Worm (Caenorhabditis elegans): Measurements from ENCODE around the gene B0285.3.

B0285.3 gene

ce11 chrIII:4349799-4350198 is 6.7 kb upstream of the B0285.3 start, which contains the start of gene B0285.6:
Gene B0285.6 (plus strand): TSS chrIII:4350099.
- TF ChIP-seq unc-62 (GFP tag; optimal IDR thresholded peaks at IDR 0.05) (no peak), tbx-2 (tag; optimal IDR thresholded peaks at IDR 0.05) (no peak), ceh-9 (tag; optimal IDR thresholded peaks at IDR 0.05) (no peak), eor-1 (tag; optimal IDR thresholded peaks at IDR 0.05) (no peak), nhr-77 (tag; optimal IDR thresholded peaks at IDR 0.05) (no peak), hmg-11 (tag; optimal IDR thresholded peaks at IDR 0.05) (no peak), ceh-28 (tag; optimal IDR thresholded peaks at IDR 0.05) (no peak), ZK546.5 (tag; optimal IDR thresholded peaks at IDR 0.05) (no peak)

ce11 chrIII:4345034-4345433 is 1.9 kb upstream of the B0285.3 start, which contains the start of gene hse-5:
Gene hse-5 (plus strand): TSS chrIII:4345334.
- no peak for TF ChIP-seq ceh-9 (tag; optimal IDR thresholded peaks at IDR 0.05)
- no peak for TF ChIP-seq nhr-76 (tag; optimal IDR thresholded peaks at IDR 0.05)

DNA sequence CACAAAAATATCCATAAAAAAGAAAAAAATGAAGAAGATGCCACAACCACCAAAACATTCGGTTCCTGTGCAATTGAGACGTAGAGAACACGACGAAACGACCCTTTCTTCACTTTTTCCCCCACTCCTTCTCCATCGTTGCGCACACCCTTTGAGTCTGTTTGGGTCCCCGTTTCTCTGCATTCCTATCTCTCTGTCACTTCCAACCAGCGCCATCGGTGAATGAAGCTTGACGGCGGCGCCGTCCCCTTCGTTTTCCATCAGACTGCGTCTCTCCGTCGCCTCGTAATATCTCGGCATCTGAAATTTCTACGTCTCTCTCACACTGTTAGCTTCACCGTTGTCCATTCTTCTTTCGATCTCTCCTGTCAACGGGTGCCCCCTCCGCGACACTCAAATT is 7.5 kb downstream of the B0285.3 start:
- TF ChIP-seq unc-39 (tag; optimal IDR thresholded peaks at IDR 0.05) (no peak), egl-5 (tag; optimal IDR thresholded peaks at IDR 0.05) (peak; percentile 40), nhr-25 (tag; optimal IDR thresholded peaks at IDR 0.05) (peak; percentile 29), lin-39 (tag; optimal IDR thresholded peaks at IDR 0.05) (peak; percentile 48), hmg-11 (tag; optimal IDR thresholded peaks at IDR 0.05) (peak; percentile 93), snpc-4 (tag; optimal IDR thresholded peaks at IDR 0.05) (peak; percentile 10), ceh-28 (tag; optimal IDR thresholded peaks at IDR 0.05) (no peak), nhr-67 (tag; optimal IDR thresholded peaks at IDR 0.05) (no peak), nfya-1 (tag; optimal IDR thresholded peaks at IDR 0.05; ENCODE audit: insufficient read depth) (peak; percentile 81), lin-15B (tag; optimal IDR thresholded peaks at IDR 0.05) (peak; percentile 13)

DNA sequence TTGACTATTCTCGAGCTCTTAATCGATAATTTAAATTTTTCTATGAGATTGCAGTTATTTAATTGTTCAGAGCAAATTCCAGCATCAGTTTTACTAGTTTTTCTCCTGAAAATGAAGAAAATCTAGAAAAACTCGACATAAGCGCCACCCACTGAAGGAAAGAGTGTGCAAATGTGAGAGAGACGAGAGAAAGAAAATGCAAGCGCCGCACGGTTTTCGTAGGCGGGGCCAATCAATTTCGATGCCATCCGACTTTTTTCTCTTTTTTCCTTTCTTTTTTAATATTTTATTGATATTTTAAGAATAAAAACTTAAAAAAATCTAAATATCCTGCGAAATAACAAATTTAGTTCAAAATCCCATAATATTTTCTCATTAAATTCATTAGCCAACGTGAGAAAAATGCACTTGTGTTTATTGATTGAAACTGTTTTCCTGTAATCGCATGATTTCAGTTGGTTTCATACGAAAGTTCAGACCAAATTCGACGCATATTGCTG is 10.5 kb downstream of the B0285.3 start, which contains the start of gene cdk-12:
Gene cdk-12 (plus strand): TSS at position 450 of the 500 bp plus-strand sequence.
- no peak for TF ChIP-seq sea-2 (GFP tag; optimal IDR thresholded peaks at IDR 0.05)
- peak; percentile 34 for TF ChIP-seq hmg-11 (tag; optimal IDR thresholded peaks at IDR 0.05)
- TF ChIP-seq nhr-23 (tag; optimal IDR thresholded peaks at IDR 0.05), result peak; percentile 16
- peak; percentile 35 for TF ChIP-seq lin-39 (tag; optimal IDR thresholded peaks at IDR 0.05)
- TF ChIP-seq nhr-25 (tag; optimal IDR thresholded peaks at IDR 0.05), result no peak
- TF ChIP-seq ceh-28 (tag; optimal IDR thresholded peaks at IDR 0.05), result peak; percentile 22
- peak; percentile 49 for TF ChIP-seq pha-4 (tag; optimal IDR thresholded peaks at IDR 0.05)
- TF ChIP-seq unc-62 (GFP tag; optimal IDR thresholded peaks at IDR 0.05), result no peak
- no peak for TF ChIP-seq elt-1 (tag; optimal IDR thresholded peaks at IDR 0.05)
- TF ChIP-seq snpc-4 (tag; optimal IDR thresholded peaks at IDR 0.05), result peak; percentile 63
- peak; percentile 4 for TF ChIP-seq elt-2 (tag; optimal IDR thresholded peaks at IDR 0.05)
- TF ChIP-seq lin-15B (tag; optimal IDR thresholded peaks at IDR 0.05), result peak; percentile 36
- no peak for TF ChIP-seq skn-1 (tag; optimal IDR thresholded peaks at IDR 0.05)
- TF ChIP-seq nfya-1 (tag; optimal IDR thresholded peaks at IDR 0.05; ENCODE audit: insufficient read depth), result peak; percentile 81

ce11 chrIII:4330984-4331383 is 12.2 kb downstream of the B0285.3 start, which contains the start of gene gly-6:
Gene gly-6 (minus strand): TSS chrIII:4331228.
- peak; percentile 66 for TF ChIP-seq nhr-25 (tag; optimal IDR thresholded peaks at IDR 0.05)
- no peak for TF ChIP-seq nhr-28 (tag; optimal IDR thresholded peaks at IDR 0.05)
- TF ChIP-seq hmg-11 (tag; optimal IDR thresholded peaks at IDR 0.05), result no peak
- TF ChIP-seq elt-3 (tag; optimal IDR thresholded peaks at IDR 0.05), result no peak
- peak; percentile 76 for TF ChIP-seq nhr-23 (tag; optimal IDR thresholded peaks at IDR 0.05)
- TF ChIP-seq lsy-12 (tag; optimal IDR thresholded peaks at IDR 0.05), result no peak

ce11 chrIII:4328208-4328987 is 14.7 kb downstream of the B0285.3 start:
- TF ChIP-seq nfya-1 (tag; optimal IDR thresholded peaks at IDR 0.05; ENCODE audit: insufficient read depth) (peak; percentile 90), nhr-23 (tag; optimal IDR thresholded peaks at IDR 0.05) (peak; percentile 77), elt-3 (tag; optimal IDR thresholded peaks at IDR 0.05) (peak in 2 of 3 experiments; percentile 13 to 98), fos-1 (tag; optimal IDR thresholded peaks at IDR 0.05) (no peak), nhr-43 (tag; optimal IDR thresholded peaks at IDR 0.05; ENCODE audit: poor library complexity, severe bottlenecking) (peak; percentile 44)

Data from whole organism, L3 larva.